Fruit fly (Drosophila melanogaster): Measurements from ENCODE around the gene Ubqn.
A peak's percentile ranks its signal among the peaks of the same experiment; 100 is the strongest.

The Ubqn gene

dm6 chrX:19696845-19697244, 13.2 kb downstream of the Ubqn start, which contains the start of gene Cdc42:
TSS of gene Cdc42 (plus strand) at chrX:19697091.
- TF ChIP-seq Ets96B (tag; optimal IDR thresholded peaks at IDR 0.05) (no peak), lz (GFP tag; optimal IDR thresholded peaks at IDR 0.05) (no peak), CG6163 (GFP tag; IDR thresholded peaks at IDR 0.05) (0 out of 3 replicates have a peak, but pooled peaks have one; percentile 32), CG16779 (tag; optimal IDR thresholded peaks at IDR 0.05) (no peak), CG10631 (GFP tag; optimal IDR thresholded peaks at IDR 0.05) (no peak), CG11294 (GFP tag; IDR thresholded peaks at IDR 0.05) (no peak), CG1621 (tag; optimal IDR thresholded peaks at IDR 0.05) (peak; percentile 35), CG6276 (GFP tag; optimal IDR thresholded peaks at IDR 0.05) (no peak), CG6808 (GFP tag; optimal IDR thresholded peaks at IDR 0.05) (no peak), Blimp-1 (GFP tag; optimal IDR thresholded peaks at IDR 0.05) (no peak), dsx (GFP tag; optimal IDR thresholded peaks at IDR 0.05; ENCODE audit: poor library complexity, severe bottlenecking) (no peak)

dm6 chrX:19697255-19697877, 13.8 kb downstream of the Ubqn start:
- peak; percentile 21 for TF ChIP-seq esn (GFP tag; optimal IDR thresholded peaks at IDR 0.05)
- TF ChIP-seq ss (GFP tag; optimal IDR thresholded peaks at IDR 0.05): peak; percentile 30 to 55
- peak; percentile 48 for TF ChIP-seq Sox14 (GFP tag; optimal IDR thresholded peaks at IDR 0.05)
- TF ChIP-seq CG6854 (GFP tag; optimal IDR thresholded peaks at IDR 0.05): peak; percentile 10
- TF ChIP-seq achi (GFP tag; optimal IDR thresholded peaks at IDR 0.05): no peak
- TF ChIP-seq topi (GFP tag; optimal IDR thresholded peaks at IDR 0.05): peak; percentile 31
- TF ChIP-seq Eip78C (GFP tag): peak; percentile 60
- TF ChIP-seq CG6163 (GFP tag; IDR thresholded peaks at IDR 0.05): 0 out of 3 replicates have a peak, but pooled peaks have one; percentile 24
- peak; percentile 63 for TF ChIP-seq CG1621 (tag; optimal IDR thresholded peaks at IDR 0.05)
- no peak for TF ChIP-seq pdm3 (GFP tag; optimal IDR thresholded peaks at IDR 0.05)
- no peak for TF ChIP-seq salr (GFP tag; optimal IDR thresholded peaks at IDR 0.05)
- no peak for TF ChIP-seq cyc (GFP tag; optimal IDR thresholded peaks at IDR 0.05)

dm6 chrX:19701611-19702010, 18.0 kb downstream of the Ubqn start, which contains the start of gene Tcs4:
TSS of gene Tcs4 (minus strand) at chrX:19701755.
- TF ChIP-seq CG6163 (GFP tag; IDR thresholded peaks at IDR 0.05) (peak; percentile 43; the same call in 1 of the 3 replicates), esn (GFP tag; optimal IDR thresholded peaks at IDR 0.05) (peak; percentile 32), salr (GFP tag; optimal IDR thresholded peaks at IDR 0.05) (no peak), Eip78C (GFP tag) (peak; percentile 67), CG3032 (tag; optimal IDR thresholded peaks at IDR 0.05) (peak; percentile 20), achi (GFP tag; optimal IDR thresholded peaks at IDR 0.05) (peak; percentile 21), Hr39 (GFP tag; optimal IDR thresholded peaks at IDR 0.05) (no peak)

- TF ChIP-seq Gug (GFP tag; IDR thresholded peaks at IDR 0.05) (no peak), Sox14 (GFP tag; optimal IDR thresholded peaks at IDR 0.05) (peak; percentile 56), Eip78C (GFP tag) (peak; percentile 66), CG11762 (GFP tag; optimal IDR thresholded peaks at IDR 0.05; ENCODE audit: insufficient read depth) (no peak), esn (GFP tag; optimal IDR thresholded peaks at IDR 0.05) (peak; percentile 13), pdm3 (GFP tag; optimal IDR thresholded peaks at IDR 0.05) (no peak), Eip75B (GFP tag; optimal IDR thresholded peaks at IDR 0.05) (no peak), Eip93F (GFP tag; optimal IDR thresholded peaks at IDR 0.05) (no peak), CG1621 (tag; optimal IDR thresholded peaks at IDR 0.05) (peak; percentile 43), lz (GFP tag; optimal IDR thresholded peaks at IDR 0.05) (peak; percentile 1), dac (GFP tag; optimal IDR thresholded peaks at IDR 0.05) (no peak), achi (GFP tag; optimal IDR thresholded peaks at IDR 0.05) (peak; percentile 12)
These were observed 20.5 kb downstream of the Ubqn start, which contains the start of the genes CG14230 and CG14232 for dm6 chrX:19704083-19704482. TSS of gene CG14230 (plus strand) at chrX:19704176. TSS of gene CG14232 (minus strand) at chrX:19704259.

dm6 chrX:19711936-19712335, 28.3 kb downstream of the Ubqn start:
- TF ChIP-seq CG11762 (GFP tag; optimal IDR thresholded peaks at IDR 0.05; ENCODE audit: insufficient read depth): no peak
- no peak for TF ChIP-seq acj6 (GFP tag; optimal IDR thresholded peaks at IDR 0.05)
- no peak for TF ChIP-seq achi (GFP tag; optimal IDR thresholded peaks at IDR 0.05)
- TF ChIP-seq cyc (GFP tag; optimal IDR thresholded peaks at IDR 0.05): no peak
- TF ChIP-seq Hr38 (GFP tag; optimal IDR thresholded peaks at IDR 0.05): no peak
- no peak for TF ChIP-seq CG6276 (GFP tag; optimal IDR thresholded peaks at IDR 0.05)
- TF ChIP-seq CG10669 (GFP tag; optimal IDR thresholded peaks at IDR 0.05): no peak
- TF ChIP-seq Met (GFP tag; optimal IDR thresholded peaks at IDR 0.05): no peak
- TF ChIP-seq CG8319 (GFP tag; optimal IDR thresholded peaks at IDR 0.05): no peak
